Worm (Caenorhabditis elegans) whole organism, late embryonic: ENCODE results near the gene T22F3.2.

Experiments
- C08G9.2 ChIP-seq: sonication (generic microtip); optimal IDR thresholded peaks from 2 replicates; lab custom pipeline; 2016; ENCODE audit warnings: mild to moderate bottlenecking, missing genetic modification characterization, moderate library complexity, missing compliant biosample characterization
- K02D7.2 ChIP-seq: sonication (generic microtip); optimal IDR thresholded peaks from 2 replicates; lab custom pipeline; 2017; ENCODE audit warnings: mild to moderate bottlenecking, missing genetic modification characterization, missing compliant biosample characterization
- ceh-24 ChIP-seq: sonication (generic microtip); optimal IDR thresholded peaks from 2 replicates; lab custom pipeline; 2016; ENCODE audit warnings: mild to moderate bottlenecking, missing genetic modification characterization, missing compliant biosample characterization
- ceh-9 ChIP-seq: sonication (generic microtip); optimal IDR thresholded peaks from 2 replicates; lab custom pipeline; 2016; ENCODE audit warnings: mild to moderate bottlenecking, missing genetic modification characterization, inconsistent platforms, missing compliant biosample characterization
- elt-2 ChIP-seq: sonication (generic microtip); optimal IDR thresholded peaks from 2 replicates; lab custom pipeline; 2016; ENCODE audit warnings: missing genetic modification reagents, missing genetic modification characterization, missing compliant biosample characterization
- ets-4 ChIP-seq: sonication (generic microtip); optimal IDR thresholded peaks from 2 replicates; lab custom pipeline; 2016; ENCODE audit warnings: missing genetic modification characterization, missing compliant biosample characterization
- eyg-1 ChIP-seq: sonication (generic microtip); optimal IDR thresholded peaks from 2 replicates; lab custom pipeline; 2016; ENCODE audit warnings: missing genotype, missing genetic modification characterization, missing compliant biosample characterization
- fax-1 ChIP-seq: sonication (generic microtip); optimal IDR thresholded peaks from 2 replicates; lab custom pipeline; 2016; ENCODE audit warnings: missing genotype, missing genetic modification characterization, missing compliant biosample characterization
- hlh-15 ChIP-seq: sonication (generic microtip); optimal IDR thresholded peaks from 2 replicates; lab custom pipeline; 2016; ENCODE audit warnings: missing genetic modification characterization, missing compliant biosample characterization
- hlh-6 ChIP-seq: sonication (generic microtip); optimal IDR thresholded peaks from 2 replicates; lab custom pipeline; 2016; ENCODE audit warnings: missing genotype, missing genetic modification characterization, missing compliant biosample characterization
- hlh-8 ChIP-seq: sonication (generic microtip); optimal IDR thresholded peaks from 2 replicates; lab custom pipeline; 2016; ENCODE audit warnings: missing genotype, missing genetic modification characterization, missing compliant biosample characterization
- lin-11 ChIP-seq: fragments of 200-800 bp; sonication (Bioruptor generic); optimal IDR thresholded peaks from 2 replicates; lab custom pipeline; 2018; ENCODE audit warnings: mild to moderate bottlenecking, missing genetic modification characterization, missing compliant biosample characterization
- nfya-1 ChIP-seq: sonication (generic microtip); optimal IDR thresholded peaks from 2 replicates; lab custom pipeline; 2017; ENCODE audit warnings: missing genetic modification characterization, mild to moderate bottlenecking, missing compliant biosample characterization, antibody characterized with exemption, moderate library complexity
- nhr-11 ChIP-seq: fragments of 150-350 bp; optimal IDR thresholded peaks from 2 replicates; lab custom pipeline; 2014; ENCODE audit warnings: missing biosample characterization, missing genetic modification characterization
- nhr-232 ChIP-seq: sonication (generic microtip); optimal IDR thresholded peaks from 2 replicates; lab custom pipeline; 2016; ENCODE audit warnings: missing genetic modification characterization, missing compliant biosample characterization
- pqm-1 ChIP-seq: sonication (generic microtip); optimal IDR thresholded peaks from 2 replicates; lab custom pipeline; 2016; ENCODE audit warnings: missing genetic modification characterization, missing compliant biosample characterization
- pros-1 ChIP-seq: fragments of 150-350 bp; optimal IDR thresholded peaks from 2 replicates; lab custom pipeline; 2014; ENCODE audit warnings: missing biosample characterization, missing genetic modification reagents, missing genetic modification characterization
- rnt-1 ChIP-seq: sonication (generic microtip); optimal IDR thresholded peaks from 2 replicates; lab custom pipeline; 2016; ENCODE audit warnings: missing genetic modification characterization, missing compliant biosample characterization
- sox-2 ChIP-seq: fragments of 200-800 bp; sonication (Bioruptor generic); IDR thresholded peaks from 2 replicates; pipeline ENCODE4 v1.3.6; 2022; ENCODE audit warnings: missing genetic modification reagents, missing genetic modification characterization, missing compliant biosample characterization
- syd-9 ChIP-seq: sonication (generic microtip); optimal IDR thresholded peaks from 2 replicates; lab custom pipeline; 2016; ENCODE audit warnings: mild to moderate bottlenecking, missing genetic modification characterization, moderate library complexity, missing compliant biosample characterization
- tbx-2 ChIP-seq: sonication (generic microtip); optimal IDR thresholded peaks from 2 replicates; lab custom pipeline; 2016; ENCODE audit warnings: missing genetic modification characterization, missing compliant biosample characterization
- unc-42 ChIP-seq: sonication (generic microtip); optimal IDR thresholded peaks from 2 replicates; lab custom pipeline; 2016; ENCODE audit warnings: missing genotype, missing genetic modification characterization, missing compliant biosample characterization
- unc-86 ChIP-seq: sonication (generic microtip); optimal IDR thresholded peaks from 2 replicates; lab custom pipeline; 2016; ENCODE audit warnings: missing genetic modification characterization, missing compliant biosample characterization

The T22F3.2 gene

ce11 chrV:3631591-3631990 is 45.2 kb downstream of the T22F3.2 start, which contains the start of gene F59B1.6:
TSS of gene F59B1.6 (minus strand) at chrV:3631691.
- TF ChIP-seq fax-1 (tag; lab: Kevin White, UChicago) (no peak), nhr-11 (tag; lab: Kevin White, UChicago) (no peak), ceh-9 (tag; lab: Kevin White, UChicago) (no peak), C08G9.2 (tag; lab: Kevin White, UChicago) (no peak), rnt-1 (tag; lab: Kevin White, UChicago) (no peak)

- TF ChIP-seq syd-9 (no peak), eyg-1 (tag; lab: Kevin White, UChicago) (no peak), nfya-1 (tag; lab: Kevin White, UChicago) (peak; percentile 72), hlh-15 (tag; lab: Kevin White, UChicago) (no peak), nhr-11 (tag; lab: Kevin White, UChicago) (no peak), sox-2 (GFP tag; lab: Robert Waterston, UW) (no peak), ceh-9 (tag; lab: Kevin White, UChicago) (no peak)
Observed at ce11 chrV:3632249-3633030, 46.0 kb downstream of the T22F3.2 start.

DNA sequence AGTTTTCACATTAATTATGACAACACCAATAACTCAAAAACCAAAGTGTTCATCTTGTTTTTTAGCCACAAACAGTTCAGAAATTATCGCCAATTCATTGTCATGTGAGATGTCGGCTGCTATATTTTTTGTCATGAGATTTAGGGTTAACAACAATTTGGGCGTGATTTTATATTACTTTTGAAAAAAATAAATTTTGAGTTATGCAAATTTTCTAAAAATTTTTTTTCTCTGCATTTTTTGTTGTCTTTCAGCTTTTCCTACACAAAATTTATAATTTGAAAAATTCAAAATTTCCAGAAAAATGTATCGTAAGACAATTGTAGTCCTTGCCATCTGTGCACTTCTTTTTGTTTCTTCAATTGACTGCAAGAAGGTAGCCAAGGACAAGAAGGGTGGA is 46.6 kb downstream of the T22F3.2 start, which contains the start of gene F59B1.2:
TSS of gene F59B1.2 (plus strand) at position 301 of the 400 bp plus-strand sequence.
- no peak for TF ChIP-seq C08G9.2 (tag; lab: Kevin White, UChicago)
- no peak for TF ChIP-seq lin-11
- no peak for TF ChIP-seq hlh-8 (tag; lab: Kevin White, UChicago)
- no peak for TF ChIP-seq K02D7.2 (tag; lab: Kevin White, UChicago)
- TF ChIP-seq unc-86 (tag; lab: Kevin White, UChicago) = no peak
- TF ChIP-seq pros-1 (tag; lab: Kevin White, UChicago) = no peak
- no peak for TF ChIP-seq fax-1 (tag; lab: Kevin White, UChicago)

DNA sequence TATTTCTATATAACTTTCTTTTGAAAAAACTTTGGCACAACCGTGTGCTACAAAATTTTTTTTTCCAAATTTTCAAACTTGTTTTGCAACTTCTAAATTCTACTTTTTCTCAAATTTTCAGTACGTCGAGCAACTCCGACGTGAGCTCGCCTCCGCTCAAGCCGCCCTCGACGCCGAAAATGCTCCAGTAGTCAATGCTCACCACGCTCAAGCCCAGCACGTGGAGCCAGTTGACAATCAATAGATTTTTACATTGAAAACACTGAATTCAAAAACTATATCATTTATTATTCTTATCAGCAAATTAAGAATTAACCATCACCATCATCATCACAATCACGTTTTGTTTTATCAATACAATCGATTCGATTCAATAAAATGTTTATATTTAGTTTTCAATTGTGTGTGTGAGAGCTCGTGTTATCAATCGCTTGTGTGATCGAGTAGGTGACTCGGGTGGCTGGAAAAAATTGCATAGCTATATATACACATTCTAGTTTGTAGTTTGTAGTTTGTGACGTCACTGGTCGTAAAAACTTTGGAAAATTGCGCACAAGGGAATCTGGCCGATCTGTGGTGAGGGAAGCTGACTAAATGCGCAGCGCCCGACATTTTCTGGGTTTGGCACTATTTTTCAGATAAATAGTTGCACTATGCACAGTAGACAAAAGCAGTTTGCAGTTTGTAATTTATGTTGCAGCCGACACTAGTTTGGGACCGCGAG is 48.0 kb downstream of the T22F3.2 start:
- TF ChIP-seq nhr-232 (tag; lab: Kevin White, UChicago) (no peak), pqm-1 (peak; percentile 28), elt-2 (tag; lab: Kevin White, UChicago) (peak; percentile 38)

- TF ChIP-seq hlh-6 (no peak), ets-4 (no peak), rnt-1 (tag; lab: Kevin White, UChicago) (no peak), syd-9 (no peak), eyg-1 (tag; lab: Kevin White, UChicago) (no peak), ceh-24 (tag; lab: Kevin White, UChicago) (no peak), unc-42 (tag; lab: Kevin White, UChicago) (no peak), nhr-232 (tag; lab: Kevin White, UChicago) (no peak), tbx-2 (no peak), elt-2 (tag; lab: Kevin White, UChicago) (no peak)
Observed at ce11 chrV:3637086-3637485, 50.6 kb downstream of the T22F3.2 start, which contains the start of gene srx-41. TSS of gene srx-41 (minus strand) at chrV:3637186.
